Worm (Caenorhabditis elegans) whole organism, L1 larva: ENCODE data around the gene F44A2.3.

Experiments
- C04F5.9 ChIP-seq: sonication (generic microtip); optimal IDR thresholded peaks from 2 replicates; lab custom pipeline; 2016; ENCODE audit warnings: missing genetic modification characterization, missing compliant biosample characterization
- F16B12.6 ChIP-seq: fragments of 150-350 bp; optimal IDR thresholded peaks from 2 replicates; lab custom pipeline; 2014; ENCODE audit warnings: missing biosample characterization, missing genetic modification characterization
- Y116A8C.19 ChIP-seq: sonication (generic microtip); optimal IDR thresholded peaks from 2 replicates; lab custom pipeline; 2016; ENCODE audit warnings: missing compliant biosample characterization, missing genetic modification characterization, borderline replicate concordance
- aly-2 ChIP-seq: fragments of 150-350 bp; optimal IDR thresholded peaks from 2 replicates; lab custom pipeline; 2014; ENCODE audit warnings: missing biosample characterization, missing genetic modification characterization
- blmp-1 ChIP-seq: fragments of 150-350 bp; optimal IDR thresholded peaks from 2 replicates; lab custom pipeline; 2014; ENCODE audit warnings: missing biosample characterization, missing genetic modification characterization
- dpl-1 ChIP-seq, 3 experiments: fragments of 150-350 bp in 2 of 3; sonication (generic microtip) in 1 of 3; optimal IDR thresholded peaks; 2 replicates each; lab custom pipeline; 2014 to 2017; ENCODE audit warnings: missing biosample characterization in 3 of 3, missing genetic modification characterization in 3 of 3, missing genetic modification reagents in 3 of 3
- dsc-1 ChIP-seq: sonication (generic microtip); optimal IDR thresholded peaks from 2 replicates; lab custom pipeline; 2016; ENCODE audit warnings: mild to moderate bottlenecking, missing genetic modification characterization, missing compliant biosample characterization
- efl-3 ChIP-seq: fragments of 200-800 bp; sonication (Bioruptor generic); optimal IDR thresholded peaks from 2 replicates; lab custom pipeline; 2018; ENCODE audit warnings: mild to moderate bottlenecking, missing genetic modification characterization, missing compliant biosample characterization
- ets-5 ChIP-seq: fragments of 200-800 bp; sonication (Bioruptor generic); IDR thresholded peaks from 2 replicates; pipeline ENCODE4 v1.3.6; 2022; ENCODE audit warnings: missing genetic modification characterization, missing compliant biosample characterization
- fkh-4 ChIP-seq: sonication (generic microtip); optimal IDR thresholded peaks from 2 replicates; lab custom pipeline; 2016; ENCODE audit warnings: missing compliant biosample characterization, missing genetic modification characterization, borderline replicate concordance
- lin-14 ChIP-seq: fragments of 200-800 bp; sonication (Bioruptor generic); optimal IDR thresholded peaks from 2 replicates; lab custom pipeline; 2018; ENCODE audit warnings: mild to moderate bottlenecking, missing genetic modification characterization, moderate library complexity, missing compliant biosample characterization
- lin-35 ChIP-seq, 2 experiments: fragments of 150-350 bp; optimal IDR thresholded peaks; 2 replicates each; lab custom pipeline; 2014; ENCODE audit warnings: missing biosample characterization in 2 of 2, missing genetic modification characterization in 2 of 2, missing genetic modification reagents in 2 of 2
- lin-39 ChIP-seq: fragments of 150-350 bp; optimal IDR thresholded peaks from 2 replicates; lab custom pipeline; 2014; ENCODE audit warnings: missing biosample characterization, missing genetic modification reagents, missing genetic modification characterization
- lsy-2 ChIP-seq, 2 experiments: fragments of 150-350 bp; optimal IDR thresholded peaks; 2 replicates each; lab custom pipeline; 2014; ENCODE audit warnings: missing biosample characterization in 2 of 2, missing genetic modification characterization in 2 of 2
- mab-9 ChIP-seq: fragments of 200-800 bp; sonication (Bioruptor generic); IDR thresholded peaks from 2 replicates; pipeline ENCODE4 v1.3.6; 2022; ENCODE audit warnings: missing genetic modification reagents, missing genetic modification characterization, missing compliant biosample characterization
- mdl-1 ChIP-seq, 2 experiments: fragments of 150-350 bp; optimal IDR thresholded peaks; 2 replicates each; lab custom pipeline; 2014 to 2017; ENCODE audit warnings: missing biosample characterization in 2 of 2, missing genetic modification characterization in 2 of 2, inconsistent platforms in 1 of 2
- mef-2 ChIP-seq: fragments of 150-350 bp; optimal IDR thresholded peaks from 2 replicates; lab custom pipeline; 2014; ENCODE audit warnings: missing biosample characterization, missing genetic modification characterization
- mep-1 ChIP-seq: fragments of 150-350 bp; optimal IDR thresholded peaks from 2 replicates; lab custom pipeline; 2014; ENCODE audit warnings: missing biosample characterization, missing genetic modification characterization
- nhr-11 ChIP-seq: fragments of 150-350 bp; optimal IDR thresholded peaks from 2 replicates; lab custom pipeline; 2014; ENCODE audit warnings: missing biosample characterization, missing genetic modification characterization
- nhr-20 ChIP-seq: sonication (generic microtip); optimal IDR thresholded peaks from 2 replicates; lab custom pipeline; 2016; ENCODE audit warnings: mild to moderate bottlenecking, missing genetic modification characterization, missing compliant biosample characterization
- nhr-237 ChIP-seq: fragments of 150-350 bp; optimal IDR thresholded peaks from 2 replicates; lab custom pipeline; 2014; ENCODE audit warnings: missing biosample characterization, missing genetic modification characterization
- nhr-28 ChIP-seq: fragments of 150-350 bp; optimal IDR thresholded peaks from 2 replicates; lab custom pipeline; 2014; ENCODE audit warnings: missing biosample characterization, missing genetic modification characterization
- nhr-47 ChIP-seq: sonication (generic microtip); optimal IDR thresholded peaks from 2 replicates; lab custom pipeline; 2016; ENCODE audit warnings: mild to moderate bottlenecking, missing genetic modification characterization, moderate library complexity, missing compliant biosample characterization
- nhr-71 ChIP-seq: sonication (generic microtip); optimal IDR thresholded peaks from 2 replicates; lab custom pipeline; 2016; ENCODE audit warnings: mild to moderate bottlenecking, missing genetic modification characterization, moderate library complexity, missing compliant biosample characterization
- nhr-84 ChIP-seq: sonication (generic microtip); optimal IDR thresholded peaks from 2 replicates; lab custom pipeline; 2017; ENCODE audit warnings: missing biosample characterization, missing genetic modification characterization
- pag-3 ChIP-seq: sonication (generic microtip); optimal IDR thresholded peaks from 2 replicates; lab custom pipeline; 2017; ENCODE audit warnings: missing genetic modification characterization, mild to moderate bottlenecking, missing compliant biosample characterization, antibody characterized with exemption, borderline replicate concordance; ENCODE audit not compliant: insufficient read depth
- pqm-1 ChIP-seq: sonication (generic microtip); optimal IDR thresholded peaks from 3 replicates; lab custom pipeline; 2017; ENCODE audit warnings: missing biosample characterization, missing genetic modification characterization
- rnt-1 ChIP-seq: sonication (generic microtip); optimal IDR thresholded peaks from 2 replicates; lab custom pipeline; 2016; ENCODE audit warnings: mild to moderate bottlenecking, missing genetic modification characterization, moderate library complexity, missing compliant biosample characterization
- sox-4 ChIP-seq: sonication (generic microtip); optimal IDR thresholded peaks from 2 replicates; lab custom pipeline; 2016; ENCODE audit warnings: missing genetic modification characterization, missing compliant biosample characterization
- sptf-1 ChIP-seq: fragments of 150-350 bp; optimal IDR thresholded peaks from 2 replicates; lab custom pipeline; 2014; ENCODE audit warnings: missing biosample characterization, missing genetic modification characterization
- swsn-7 ChIP-seq: sonication (generic microtip); optimal IDR thresholded peaks from 2 replicates; lab custom pipeline; 2016; ENCODE audit warnings: missing genetic modification characterization, missing compliant biosample characterization
- unc-86 ChIP-seq: sonication (generic microtip); optimal IDR thresholded peaks from 2 replicates; lab custom pipeline; 2016; ENCODE audit warnings: missing genetic modification characterization, missing compliant biosample characterization
- zag-1 ChIP-seq: fragments of 150-350 bp; optimal IDR thresholded peaks from 2 replicates; lab custom pipeline; 2014; ENCODE audit warnings: missing biosample characterization, missing genetic modification characterization
- ztf-11 ChIP-seq, 2 experiments: sonication (generic microtip); optimal IDR thresholded peaks; 2 replicates each; lab custom pipeline; 2016 to 2017; ENCODE audit warnings: missing genetic modification characterization in 2 of 2, missing biosample characterization in 1 of 2, missing compliant biosample characterization in 1 of 2
- ztf-4 ChIP-seq: fragments of 150-350 bp; optimal IDR thresholded peaks from 2 replicates; lab custom pipeline; 2014; ENCODE audit warnings: missing biosample characterization, missing genetic modification characterization

F44A2.3 gene

DNA sequence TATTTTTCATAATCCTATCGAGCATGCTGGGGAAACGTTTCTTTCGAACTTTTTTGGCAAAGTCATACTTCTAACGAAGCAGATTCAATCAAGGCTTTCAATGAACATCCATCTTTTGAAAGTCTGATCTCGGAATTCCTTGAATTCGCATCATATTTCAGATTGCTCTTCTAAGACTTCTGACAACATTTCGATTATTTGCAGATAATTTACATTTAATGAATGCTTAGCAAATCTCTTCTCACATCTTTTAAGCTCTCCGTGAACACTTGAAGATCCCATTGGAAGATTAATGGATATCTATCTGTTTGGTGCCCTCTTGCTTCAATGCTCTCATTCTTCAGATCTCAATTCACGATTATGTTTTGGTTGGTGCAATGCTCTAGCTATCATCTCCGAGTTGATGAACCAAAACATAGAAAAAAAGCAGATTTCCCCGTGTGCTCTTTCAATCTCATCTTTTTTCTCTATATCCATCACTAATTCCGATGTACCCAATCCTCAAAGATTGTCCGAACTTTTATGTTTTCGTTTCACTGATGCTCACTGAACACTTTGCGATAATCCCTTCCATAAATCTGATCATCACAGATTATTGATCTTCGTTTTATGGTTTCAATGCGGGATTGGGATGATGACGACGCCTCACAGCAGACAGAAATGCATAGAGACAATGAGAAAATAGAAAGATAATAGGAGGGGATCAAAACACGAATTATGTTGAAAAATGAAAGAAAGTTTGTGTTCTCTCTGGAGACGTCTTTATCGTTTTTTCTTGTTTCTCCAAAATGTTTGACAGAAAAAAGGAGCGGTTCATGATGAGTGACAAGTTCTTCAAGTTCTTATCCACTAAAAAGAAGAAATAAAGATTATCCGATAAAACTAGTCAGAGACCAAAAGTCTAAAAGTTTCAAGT lies 30.8 kb upstream of the F44A2.3 start (continued):
- TF ChIP-seq mdl-1 (tag; optimal IDR thresholded peaks at IDR 0.05; lab: Kevin White, UChicago) (no peak), sptf-1 (no peak), aly-2 (tag; lab: Kevin White, UChicago) (no peak), F16B12.6 (tag; lab: Kevin White, UChicago) (no peak), nhr-28 (tag; lab: Kevin White, UChicago) (no peak), nhr-47 (tag; lab: Kevin White, UChicago) (no peak), nhr-20 (tag; lab: Kevin White, UChicago) (peak; percentile 19), dsc-1 (peak; percentile 68), unc-86 (tag; lab: Kevin White, UChicago) (no peak), nhr-11 (no peak), ztf-4 (no peak), swsn-7 (tag; lab: Kevin White, UChicago) (no peak), lin-39 (no peak), nhr-71 (tag; lab: Kevin White, UChicago) (peak; percentile 68), blmp-1 (tag; lab: Kevin White, UChicago) (peak; percentile 68), zag-1 (tag; lab: Kevin White, UChicago) (no peak), nhr-84 (tag; lab: Kevin White, UChicago) (no peak), Y116A8C.19 (tag; lab: Kevin White, UChicago) (no peak), pqm-1 (tag; lab: Kevin White, UChicago) (no peak), mep-1 (tag; lab: Kevin White, UChicago) (peak; percentile 9), rnt-1 (tag; lab: Kevin White, UChicago) (peak; percentile 44)

DNA sequence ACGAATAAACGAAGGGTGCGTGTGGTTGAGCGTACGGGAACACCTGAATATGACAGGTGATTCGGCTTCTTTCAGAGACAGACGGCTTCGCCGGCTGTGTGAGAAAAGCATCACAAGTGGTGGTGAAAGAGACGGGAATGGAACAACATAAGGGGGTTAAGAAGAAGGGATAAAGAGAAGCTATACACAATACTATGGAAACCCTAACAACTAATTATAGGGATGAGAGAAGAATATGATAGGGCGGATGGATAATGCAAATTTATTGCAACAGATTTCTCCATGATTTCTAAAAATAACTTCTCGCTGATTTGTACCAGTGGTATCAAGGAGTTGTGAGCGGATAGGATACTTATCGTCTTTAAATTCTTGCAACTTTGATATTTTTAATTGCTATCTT lies 23.1 kb upstream of the F44A2.3 start, which contains the start of gene hlh-10:
Gene hlh-10, minus strand, starts transcription at position 101 of the 400 bp plus-strand sequence.
- TF ChIP-seq dsc-1 (peak; percentile 9), mef-2 (tag; lab: Kevin White, UChicago) (no peak)

DNA sequence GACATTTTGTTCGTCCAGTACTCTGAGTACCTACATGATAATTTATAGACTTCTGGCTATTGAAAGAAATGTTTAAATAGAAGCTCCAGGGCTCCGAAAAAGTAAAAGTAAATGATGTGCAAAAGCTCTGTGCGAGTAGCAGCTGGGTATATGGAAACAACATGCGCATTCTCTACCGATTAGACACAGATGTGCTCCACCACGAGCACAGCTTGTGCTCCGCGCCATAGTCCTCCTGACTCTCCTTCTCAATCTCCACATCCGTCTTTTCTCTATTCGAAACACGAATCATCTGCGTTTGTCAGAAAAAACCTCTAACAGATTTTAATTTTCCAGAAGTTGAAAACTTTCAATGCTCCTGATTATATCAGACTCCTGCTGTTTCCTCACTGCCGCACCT lies 21.8 kb upstream of the F44A2.3 start:
- TF ChIP-seq dsc-1, result peak; percentile 90
- no peak for TF ChIP-seq pag-3
- TF ChIP-seq zag-1 (tag; lab: Kevin White, UChicago), result no peak
- peak; percentile 53 for TF ChIP-seq fkh-4 (tag; lab: Kevin White, UChicago)
- no peak for TF ChIP-seq lin-35 (GFP tag; optimal IDR thresholded peaks at IDR 0.05; lab: Kevin White, UChicago)
- TF ChIP-seq dpl-1 (GFP tag; optimal IDR thresholded peaks at IDR 0.05; lab: Kevin White, UChicago), result no peak
- no peak for TF ChIP-seq lsy-2 (tag; optimal IDR thresholded peaks at IDR 0.05; lab: Kevin White, UChicago)
- TF ChIP-seq nhr-237, result no peak

DNA sequence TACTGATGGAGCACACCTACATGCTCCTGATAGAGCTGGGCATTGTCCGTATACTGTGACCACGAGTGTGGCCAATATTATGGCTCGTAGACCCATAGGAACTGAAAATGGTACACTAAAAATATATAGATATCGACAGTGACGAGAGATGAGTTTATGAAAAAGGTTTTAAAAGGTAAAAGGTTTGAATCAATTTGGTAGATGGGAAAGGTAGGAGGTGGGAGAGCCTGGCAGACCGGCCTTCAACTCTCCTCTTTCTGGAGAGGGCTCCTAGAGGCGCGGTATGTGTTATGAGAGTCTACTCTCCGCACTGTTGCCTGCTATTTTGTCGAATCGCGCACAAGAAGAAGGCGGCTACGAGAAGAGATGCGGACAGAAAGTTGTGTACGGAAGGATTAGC lies 17.8 kb upstream of the F44A2.3 start, which contains the start of gene lron-2:
Gene lron-2, minus strand, starts transcription at position 101 of the 400 bp plus-strand sequence.
- TF ChIP-seq efl-3 (no peak), C04F5.9 (tag; lab: Kevin White, UChicago) (no peak), ztf-11 (tag; optimal IDR thresholded peaks at IDR 0.05; lab: Kevin White, UChicago) (no peak), mef-2 (tag; lab: Kevin White, UChicago) (no peak), lin-14 (GFP tag; lab: Kevin White, UChicago) (no peak), mab-9 (GFP tag; lab: Robert Waterston, UW) (no peak), nhr-237 (no peak), ets-5 (GFP tag; lab: Robert Waterston, UW) (no peak), sox-4 (tag; lab: Kevin White, UChicago) (no peak)
